Worm (Caenorhabditis elegans) whole organism, mixed stage, embryonic: Measurements from ENCODE around the gene vha-18.

Experiments used
- ceh-43 ChIP-seq: fragments of 200-800 bp; sonication (Bioruptor generic); optimal IDR thresholded peaks from 2 replicates; lab custom pipeline; 2018; ENCODE audit warnings: mild to moderate bottlenecking, missing genetic modification characterization, moderate library complexity, missing compliant biosample characterization
- elt-3 ChIP-seq: fragments of 150-350 bp; optimal IDR thresholded peaks from 2 replicates; lab custom pipeline; 2014; ENCODE audit warnings: missing biosample characterization, missing genetic modification characterization
- ham-2 ChIP-seq: fragments of 200-800 bp; sonication (Bioruptor generic); optimal IDR thresholded peaks from 2 replicates; lab custom pipeline; 2018; ENCODE audit warnings: mild to moderate bottlenecking, missing genetic modification characterization, missing compliant biosample characterization
- lin-13 ChIP-seq: fragments of 150-350 bp; optimal IDR thresholded peaks from 2 replicates; lab custom pipeline; 2014; ENCODE audit warnings: missing biosample characterization, missing genetic modification characterization
- lsy-2 ChIP-seq: fragments of 150-350 bp; optimal IDR thresholded peaks from 2 replicates; lab custom pipeline; 2014; ENCODE audit warnings: missing biosample characterization, missing genetic modification characterization
- mls-2 ChIP-seq: sonication (generic microtip); optimal IDR thresholded peaks from 2 replicates; lab custom pipeline; 2016; ENCODE audit warnings: mild to moderate bottlenecking, missing genetic modification characterization, moderate library complexity, missing compliant biosample characterization
- nhr-28 ChIP-seq: fragments of 150-350 bp; optimal IDR thresholded peaks from 2 replicates; lab custom pipeline; 2014; ENCODE audit warnings: missing biosample characterization, missing genetic modification characterization
- nhr-76 ChIP-seq: sonication (generic microtip); optimal IDR thresholded peaks from 2 replicates; lab custom pipeline; 2017; ENCODE audit warnings: missing biosample characterization, missing genetic modification characterization

Gene vha-18

ce11 chrV:8370705-8371104, 42.6 kb downstream of the vha-18 start, which contains the start of gene gpa-2:
TSS of gene gpa-2 (plus strand) at chrV:8371005.
- no peak for TF ChIP-seq nhr-76 (tag; lab: Kevin White, UChicago)
- TF ChIP-seq nhr-28 (tag; lab: Kevin White, UChicago): no peak
- TF ChIP-seq lsy-2: no peak
- TF ChIP-seq mls-2 (tag; lab: Kevin White, UChicago): no peak
- TF ChIP-seq elt-3 (tag; lab: Kevin White, UChicago): no peak
- TF ChIP-seq ceh-43: no peak
- TF ChIP-seq lin-13 (tag; lab: Kevin White, UChicago): no peak
- TF ChIP-seq ham-2: no peak
